Fruit fly (Drosophila melanogaster) whole organism, wandering third instar larva: ENCODE measurements around the gene gammaCOP.

Experiments
- Abd-B ChIP-seq: fragments of >200 bp; optimal IDR thresholded peaks from 2 replicates; lab custom pipeline; 2017; ENCODE audit warnings: missing biosample characterization, missing genetic modification characterization
- CrebA ChIP-seq: fragments of 200-800 bp; sonication (Bioruptor generic); optimal IDR thresholded peaks from 2 replicates; lab custom pipeline; 2016; ENCODE audit warnings: missing biosample characterization, mild to moderate bottlenecking, missing genetic modification characterization, borderline replicate concordance
- HLH106 ChIP-seq: fragments of 200-800 bp; optimal IDR thresholded peaks from 3 replicates; lab custom pipeline; 2019; ENCODE audit warnings: missing biosample characterization, mild to moderate bottlenecking, missing genetic modification characterization, moderate library complexity
- Myc ChIP-seq: fragments of >200 bp; optimal IDR thresholded peaks from 2 replicates; lab custom pipeline; 2017
- fru ChIP-seq: fragments of 200-800 bp; sonication (Bioruptor generic); optimal IDR thresholded peaks from 3 replicates; lab custom pipeline; 2016; ENCODE audit warnings: missing biosample characterization, mild to moderate bottlenecking, missing genetic modification characterization
- rgr ChIP-seq: fragments of 200-800 bp; sonication (Bioruptor generic); optimal IDR thresholded peaks from 3 replicates; lab custom pipeline; 2016; ENCODE audit warnings: missing biosample characterization, mild to moderate bottlenecking, missing genetic modification characterization

DNA sequence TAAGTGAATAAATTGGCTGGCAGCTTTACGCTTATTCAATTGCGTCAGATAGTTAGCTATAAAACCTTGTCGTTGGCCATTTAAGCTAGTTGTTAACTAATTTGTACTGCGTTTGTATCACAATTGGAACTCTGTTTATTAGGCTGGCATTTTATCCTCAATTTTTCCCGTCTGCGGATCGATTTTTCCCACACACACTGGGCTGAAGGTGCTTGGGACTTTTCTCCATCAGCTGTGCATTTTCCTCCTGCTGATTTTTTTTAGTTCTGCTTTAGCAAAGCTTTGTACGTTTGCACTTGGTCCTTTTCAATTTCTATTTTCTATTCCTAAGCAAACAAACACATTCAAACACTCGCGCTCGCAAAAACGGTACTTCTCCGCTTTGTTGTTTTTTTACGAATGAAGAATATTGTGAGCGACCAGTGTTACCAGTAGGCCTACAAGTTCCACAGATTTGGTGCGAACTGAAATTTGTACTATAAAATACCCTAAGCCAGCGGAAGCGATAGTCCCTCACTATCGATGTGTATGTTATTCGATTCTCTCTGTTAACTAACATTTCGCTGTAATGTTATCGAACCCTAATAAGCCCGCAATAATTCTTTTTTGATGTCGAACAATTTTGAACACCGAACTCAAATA lies 37.6 kb downstream of the gammaCOP start:
- TF ChIP-seq rgr (GFP tag; lab: Kevin White, UChicago) (peak; percentile 55), Myc (lab: Kevin White, UChicago) (no peak), Abd-B (GFP tag; lab: Kevin White, UChicago) (no peak), fru (peak; percentile 32), CrebA (no peak), HLH106 (peak; percentile 32)
